Fruit fly (Drosophila melanogaster): ENCODE measurements around the gene hzg.

dm6 chr3L:16024276-16025019 is 19.9 kb upstream of the hzg start:
- TF ChIP-seq CTCF (optimal IDR thresholded peaks at IDR 0.05) = no peak
- TF ChIP-seq CG8478 (optimal IDR thresholded peaks at IDR 0.05) = no peak
